Fruit fly (Drosophila melanogaster) whole organism, adult: ENCODE measurements around the gene Ge-1.

Experiments
- CG11617 ChIP-seq: fragments of 200-800 bp; sonication (Bioruptor generic); optimal IDR thresholded peaks from 2 replicates; lab custom pipeline; 2017; ENCODE audit warnings: mild to moderate bottlenecking, missing biosample characterization, missing genetic modification reagents, missing genetic modification characterization
- CG12768 ChIP-seq: fragments of 200-800 bp; sonication (Bioruptor generic); optimal IDR thresholded peaks from 2 replicates; lab custom pipeline; 2017; ENCODE audit warnings: missing biosample characterization, missing genetic modification characterization, mild to moderate bottlenecking, moderate library complexity, missing genetic modification reagents
- CG33017 ChIP-seq: fragments of 200-800 bp; sonication (Bioruptor generic); optimal IDR thresholded peaks from 2 replicates; lab custom pipeline; 2018; ENCODE audit warnings: missing biosample characterization, mild to moderate bottlenecking, missing genetic modification characterization, moderate library complexity
- CG5204 ChIP-seq: fragments of 200-800 bp; sonication (Bioruptor generic); optimal IDR thresholded peaks from 2 replicates; lab custom pipeline; 2016; ENCODE audit warnings: missing biosample characterization, missing genetic modification characterization
- CG7045 ChIP-seq: fragments of 200-800 bp; sonication (Bioruptor generic); optimal IDR thresholded peaks from 2 replicates; lab custom pipeline; 2017; ENCODE audit warnings: missing biosample characterization, mild to moderate bottlenecking, missing genetic modification characterization
- Crg-1 ChIP-seq: fragments of 200-800 bp; sonication (Bioruptor generic); optimal IDR thresholded peaks from 2 replicates; lab custom pipeline; 2016; ENCODE audit warnings: missing biosample characterization, missing genetic modification characterization
- Hr96 ChIP-seq: fragments of 200-800 bp; sonication (Bioruptor generic); optimal IDR thresholded peaks from 2 replicates; lab custom pipeline; 2016; ENCODE audit warnings: missing biosample characterization, missing genetic modification characterization
- bab1 ChIP-seq: fragments of 200-800 bp; sonication (Bioruptor generic); optimal IDR thresholded peaks from 3 replicates; lab custom pipeline; 2019; ENCODE audit warnings: missing biosample characterization, mild to moderate bottlenecking, missing genetic modification characterization, moderate library complexity
- cic ChIP-seq: fragments of 200-800 bp; sonication (Bioruptor generic); optimal IDR thresholded peaks from 2 replicates; lab custom pipeline; 2017; ENCODE audit warnings: missing biosample characterization, mild to moderate bottlenecking, missing genetic modification characterization, moderate library complexity
- kay ChIP-seq: fragments of 200-800 bp; sonication (Bioruptor generic); peaks from one replicate; lab custom pipeline; 2016; ENCODE audit warnings: missing biosample characterization, missing genetic modification characterization, borderline replicate concordance
- pad ChIP-seq: fragments of 200-800 bp; sonication (Bioruptor generic); optimal IDR thresholded peaks from 3 replicates; lab custom pipeline; 2017; ENCODE audit warnings: missing biosample characterization, missing genetic modification characterization, mild to moderate bottlenecking, moderate library complexity, missing genetic modification reagents
- tj ChIP-seq: fragments of 200-800 bp; sonication (Bioruptor generic); optimal IDR thresholded peaks from 3 replicates; lab custom pipeline; 2017; ENCODE audit warnings: missing biosample characterization, mild to moderate bottlenecking, missing genetic modification characterization, moderate library complexity

DNA sequence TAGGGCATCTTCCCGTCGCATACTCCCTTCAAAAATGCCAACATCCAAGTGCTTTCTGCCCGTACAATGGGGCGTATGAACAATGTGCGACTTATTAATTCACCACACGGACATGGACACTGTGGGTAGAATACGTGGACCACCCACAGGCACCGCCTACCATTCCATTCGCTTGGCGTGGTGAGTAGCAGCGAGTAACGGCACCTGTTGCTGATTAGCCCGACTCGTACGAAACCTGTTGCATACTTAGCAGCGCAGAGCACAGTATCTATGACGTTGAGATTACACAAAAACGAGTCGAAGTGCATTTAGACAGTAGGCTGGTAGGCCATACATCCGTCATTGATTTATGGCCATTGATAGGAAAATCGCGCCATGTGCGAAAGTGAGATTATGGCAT lies 18.7 kb downstream of the Ge-1 start:
- no peak for TF ChIP-seq CG11617
- TF ChIP-seq CG5204 (GFP tag; lab: Kevin White, UChicago), result no peak
- TF ChIP-seq CG33017 (tag; lab: Kevin White, UChicago), result no peak
- no peak for TF ChIP-seq bab1 (GFP tag; lab: Kevin White, UChicago)
- TF ChIP-seq kay (GFP tag; lab: Kevin White, UChicago), result no peak
- TF ChIP-seq Crg-1 (GFP tag; lab: Kevin White, UChicago), result no peak
- no peak for TF ChIP-seq CG12768
- TF ChIP-seq Hr96 (GFP tag; lab: Kevin White, UChicago), result no peak
- TF ChIP-seq CG7045, result no peak
- TF ChIP-seq tj, result no peak
- TF ChIP-seq pad, result no peak
- no peak for TF ChIP-seq cic (GFP tag; lab: Kevin White, UChicago)
